Worm (Caenorhabditis elegans) whole organism, L1 larva: ENCODE results near the gene faah-4.

ENCODE experiments used
- aly-2 ChIP-seq: fragments of 150-350 bp; optimal IDR thresholded peaks from 2 replicates; lab custom pipeline; 2014; ENCODE audit warnings: missing biosample characterization, missing genetic modification characterization
- ama-1 ChIP-seq: fragments of 150-350 bp; optimal IDR thresholded peaks from 2 replicates; lab custom pipeline; 2014
- fos-1 ChIP-seq: fragments of 150-350 bp; optimal IDR thresholded peaks from 2 replicates; lab custom pipeline; 2014; ENCODE audit warnings: missing biosample characterization, missing genetic modification characterization
- hlh-17 ChIP-seq: fragments of 200-800 bp; sonication (Bioruptor generic); optimal IDR thresholded peaks from 2 replicates; lab custom pipeline; 2018; ENCODE audit warnings: missing genetic modification characterization, mild to moderate bottlenecking, missing compliant biosample characterization, moderate library complexity, borderline replicate concordance
- mdl-1 ChIP-seq, 2 experiments: fragments of 150-350 bp; optimal IDR thresholded peaks; 2 replicates each; lab custom pipeline; 2014 to 2017; ENCODE audit warnings: missing biosample characterization in 2 of 2, missing genetic modification characterization in 2 of 2, inconsistent platforms in 1 of 2
- nhr-11 ChIP-seq: fragments of 150-350 bp; optimal IDR thresholded peaks from 2 replicates; lab custom pipeline; 2014; ENCODE audit warnings: missing biosample characterization, missing genetic modification characterization
- nhr-28 ChIP-seq: fragments of 150-350 bp; optimal IDR thresholded peaks from 2 replicates; lab custom pipeline; 2014; ENCODE audit warnings: missing biosample characterization, missing genetic modification characterization
- nhr-76 ChIP-seq: sonication (generic microtip); optimal IDR thresholded peaks from 2 replicates; lab custom pipeline; 2017; ENCODE audit warnings: missing biosample characterization, missing genetic modification characterization
- snpc-4 ChIP-seq: fragments of 150-350 bp; optimal IDR thresholded peaks from 2 replicates; lab custom pipeline; 2014; ENCODE audit warnings: missing biosample characterization, missing genetic modification characterization
- unc-130 ChIP-seq: fragments of 150-350 bp; optimal IDR thresholded peaks from 2 replicates; lab custom pipeline; 2017; ENCODE audit warnings: missing biosample characterization, missing genetic modification characterization, inconsistent platforms

ce11 chrIII:11862149-11862548 lies 47.5 kb downstream of the faah-4 start, which contains the start of gene Y56A3A.2:
- TF ChIP-seq nhr-11 (tag; lab: Kevin White, UChicago) = no peak
- TF ChIP-seq aly-2 (tag; lab: Kevin White, UChicago) = no peak
- TF ChIP-seq unc-130 (tag; lab: Kevin White, UChicago) = no peak
- no peak for TF ChIP-seq ama-1
- TF ChIP-seq nhr-28 (tag; lab: Kevin White, UChicago) = no peak
- no peak for TF ChIP-seq mdl-1 (tag; optimal IDR thresholded peaks at IDR 0.05; lab: Kevin White, UChicago)
- TF ChIP-seq fos-1 (tag; lab: Kevin White, UChicago) = no peak
- TF ChIP-seq snpc-4 = no peak
- no peak for TF ChIP-seq hlh-17 (GFP tag; lab: Kevin White, UChicago)
- TF ChIP-seq nhr-76 = no peak
